Worm (Caenorhabditis elegans) whole organism, L3 larva: ENCODE measurements around the gene ilys-5.

Source experiments
- ama-1 ChIP-seq: fragments of 150-350 bp; optimal IDR thresholded peaks from 2 replicates; lab custom pipeline; 2018
- daf-12 ChIP-seq: fragments of 150-350 bp; optimal IDR thresholded peaks from 2 replicates; lab custom pipeline; 2014; ENCODE audit warnings: missing biosample characterization, missing genetic modification reagents, missing genetic modification characterization
- jun-1 ChIP-seq: fragments of 150-350 bp; optimal IDR thresholded peaks from 2 replicates; lab custom pipeline; 2014; ENCODE audit warnings: missing biosample characterization, missing genetic modification reagents, missing genetic modification characterization
- lin-39 ChIP-seq: fragments of 150-350 bp; optimal IDR thresholded peaks from 2 replicates; lab custom pipeline; 2018; ENCODE audit warnings: missing biosample characterization, missing genetic modification reagents, missing genetic modification characterization
- nhr-11 ChIP-seq: fragments of 150-350 bp; optimal IDR thresholded peaks from 2 replicates; lab custom pipeline; 2014; ENCODE audit warnings: missing biosample characterization, missing genetic modification characterization

- TF ChIP-seq lin-39 (tag; lab: Kevin White, UChicago) (no peak), jun-1 (no peak), nhr-11 (tag; lab: Kevin White, UChicago) (no peak), ama-1 (lab: Kevin White, UChicago) (no peak), daf-12 (tag; lab: Kevin White, UChicago) (no peak)
Measured at ce11 chrX:6515267-6515666, 21.4 kb downstream of the ilys-5 start.
